Fruit fly (Drosophila melanogaster) whole organism, adult: ENCODE results near the gene Vps15.

ENCODE experiments used
- CG12768 ChIP-seq: fragments of 200-800 bp; sonication (Bioruptor generic); optimal IDR thresholded peaks from 2 replicates; lab custom pipeline; 2017; ENCODE audit warnings: missing biosample characterization, missing genetic modification characterization, mild to moderate bottlenecking, moderate library complexity, missing genetic modification reagents
- CG5204 ChIP-seq: fragments of 200-800 bp; sonication (Bioruptor generic); optimal IDR thresholded peaks from 2 replicates; lab custom pipeline; 2016; ENCODE audit warnings: missing biosample characterization, missing genetic modification characterization
- CG7101 ChIP-seq: fragments of 200-800 bp; sonication (Bioruptor generic); optimal IDR thresholded peaks from 2 replicates; lab custom pipeline; 2018; ENCODE audit warnings: missing biosample characterization, mild to moderate bottlenecking, missing genetic modification characterization, moderate library complexity
- Hr96 ChIP-seq: fragments of 200-800 bp; sonication (Bioruptor generic); optimal IDR thresholded peaks from 2 replicates; lab custom pipeline; 2016; ENCODE audit warnings: missing biosample characterization, missing genetic modification characterization
- Mnt ChIP-seq: fragments of 200-800 bp; sonication (Bioruptor generic); optimal IDR thresholded peaks from 2 replicates; lab custom pipeline; 2016; ENCODE audit warnings: missing biosample characterization, mild to moderate bottlenecking, missing genetic modification characterization
- bab1 ChIP-seq: fragments of 200-800 bp; sonication (Bioruptor generic); optimal IDR thresholded peaks from 3 replicates; lab custom pipeline; 2019; ENCODE audit warnings: missing biosample characterization, mild to moderate bottlenecking, missing genetic modification characterization, moderate library complexity
- cic ChIP-seq: fragments of 200-800 bp; sonication (Bioruptor generic); optimal IDR thresholded peaks from 2 replicates; lab custom pipeline; 2017; ENCODE audit warnings: missing biosample characterization, mild to moderate bottlenecking, missing genetic modification characterization, moderate library complexity
- cnc ChIP-seq, 2 experiments: fragments of >200 bp; optimal IDR thresholded peaks; 2 replicates each; lab custom pipeline; 2017
- kay ChIP-seq: fragments of 200-800 bp; sonication (Bioruptor generic); peaks from one replicate; lab custom pipeline; 2016; ENCODE audit warnings: missing biosample characterization, missing genetic modification characterization, borderline replicate concordance
- ovo ChIP-seq: fragments of 200-800 bp; sonication (Bioruptor generic); optimal IDR thresholded peaks from 2 replicates; lab custom pipeline; 2016; ENCODE audit warnings: missing biosample characterization, missing genetic modification characterization
- pad ChIP-seq: fragments of 200-800 bp; sonication (Bioruptor generic); optimal IDR thresholded peaks from 3 replicates; lab custom pipeline; 2017; ENCODE audit warnings: missing biosample characterization, missing genetic modification characterization, mild to moderate bottlenecking, moderate library complexity, missing genetic modification reagents
- tj ChIP-seq: fragments of 200-800 bp; sonication (Bioruptor generic); optimal IDR thresholded peaks from 3 replicates; lab custom pipeline; 2017; ENCODE audit warnings: missing biosample characterization, mild to moderate bottlenecking, missing genetic modification characterization, moderate library complexity

Gene Vps15

DNA sequence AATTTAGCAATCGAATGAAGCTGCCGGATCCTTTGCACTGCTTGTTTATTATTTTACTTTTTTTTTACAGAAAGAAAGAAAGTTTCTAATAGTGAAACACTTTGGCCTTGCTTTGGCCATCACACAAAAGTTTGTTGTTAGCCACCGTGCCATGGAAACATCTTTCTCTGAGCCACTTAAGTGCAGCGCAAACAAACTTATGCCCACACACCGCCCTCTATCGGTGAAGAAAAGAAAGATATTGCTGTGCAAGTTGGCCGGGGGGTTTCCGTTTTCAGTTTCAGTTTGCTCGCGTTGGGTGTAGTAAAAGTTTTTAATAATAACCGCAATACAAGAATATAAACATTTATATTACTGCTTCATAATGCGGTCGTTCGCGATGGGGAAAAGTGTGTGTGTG lies 49.8 kb downstream of the Vps15 start:
- TF ChIP-seq tj: no peak
- no peak for TF ChIP-seq bab1 (GFP tag; lab: Kevin White, UChicago)
- no peak for TF ChIP-seq CG7101 (tag; lab: Kevin White, UChicago)
- TF ChIP-seq kay: no peak
- TF ChIP-seq Mnt (GFP tag; lab: Kevin White, UChicago): no peak
- no peak for TF ChIP-seq ovo (GFP tag; lab: Kevin White, UChicago)
- no peak for TF ChIP-seq Hr96 (GFP tag; lab: Kevin White, UChicago)
- no peak for TF ChIP-seq cnc (optimal IDR thresholded peaks at IDR 0.05; lab: Kevin White, UChicago)
- no peak for TF ChIP-seq CG5204 (GFP tag; lab: Kevin White, UChicago)
- TF ChIP-seq cic (GFP tag; lab: Kevin White, UChicago): no peak
- TF ChIP-seq pad (GFP tag; lab: Kevin White, UChicago): no peak
- TF ChIP-seq CG12768 (GFP tag; lab: Kevin White, UChicago): no peak
